Worm (Caenorhabditis elegans) whole organism, L2 larva: ENCODE measurements around the gene acs-3.
A peak's percentile ranks its signal among the peaks of the same experiment; 100 is the strongest.

ENCODE experiments used
- C34F6.9 ChIP-seq: fragments of 150-350 bp; optimal IDR thresholded peaks from 2 replicates; lab custom pipeline; 2014; ENCODE audit warnings: missing biosample characterization, missing genetic modification characterization
- Y55F3AM.14 ChIP-seq: fragments of 200-800 bp; sonication (Bioruptor generic); optimal IDR thresholded peaks from 2 replicates; lab custom pipeline; 2018; ENCODE audit warnings: mild to moderate bottlenecking, missing genetic modification characterization, missing compliant biosample characterization
- ZK546.5 ChIP-seq: sonication (generic microtip); optimal IDR thresholded peaks from 2 replicates; lab custom pipeline; 2017; ENCODE audit warnings: missing biosample characterization, missing genetic modification characterization
- aly-2 ChIP-seq: fragments of 150-350 bp; optimal IDR thresholded peaks from 2 replicates; lab custom pipeline; 2014; ENCODE audit warnings: missing biosample characterization, missing genetic modification characterization
- ama-1 ChIP-seq: fragments of 150-350 bp; optimal IDR thresholded peaks from 2 replicates; lab custom pipeline; 2018; ENCODE audit warnings: inconsistent platforms
- blmp-1 ChIP-seq: sonication (generic microtip); optimal IDR thresholded peaks from 2 replicates; lab custom pipeline; 2017; ENCODE audit warnings: missing genetic modification characterization, mild to moderate bottlenecking, missing compliant biosample characterization, antibody characterized with exemption, moderate library complexity; ENCODE audit not compliant: insufficient read depth
- ceh-16 ChIP-seq: fragments of 150-350 bp; optimal IDR thresholded peaks from 2 replicates; lab custom pipeline; 2014; ENCODE audit warnings: missing biosample characterization, missing genetic modification characterization
- ceh-82 ChIP-seq: fragments of 150-350 bp; optimal IDR thresholded peaks from 2 replicates; lab custom pipeline; 2014; ENCODE audit warnings: missing biosample characterization, missing genetic modification characterization
- crh-2 ChIP-seq: sonication (generic microtip); optimal IDR thresholded peaks from 2 replicates; lab custom pipeline; 2017; ENCODE audit warnings: missing biosample characterization, missing genetic modification characterization
- egl-27 ChIP-seq: sonication (generic microtip); optimal IDR thresholded peaks from 3 replicates; lab custom pipeline; 2017; ENCODE audit warnings: missing biosample characterization, missing genetic modification reagents, missing genetic modification characterization
- elt-1 ChIP-seq: fragments of 150-350 bp; optimal IDR thresholded peaks from 2 replicates; lab custom pipeline; 2014; ENCODE audit warnings: missing biosample characterization, missing genetic modification characterization
- elt-3 ChIP-seq: sonication (generic microtip); optimal IDR thresholded peaks from 2 replicates; lab custom pipeline; 2017; ENCODE audit warnings: missing biosample characterization, missing genetic modification characterization
- fos-1 ChIP-seq: fragments of 150-350 bp; optimal IDR thresholded peaks from 2 replicates; lab custom pipeline; 2014; ENCODE audit warnings: missing biosample characterization, missing genetic modification characterization
- gmeb-1 ChIP-seq: fragments of 150-350 bp; optimal IDR thresholded peaks from 2 replicates; lab custom pipeline; 2014; ENCODE audit warnings: missing biosample characterization, missing genetic modification characterization
- lin-11 ChIP-seq: fragments of 150-350 bp; sonication (generic microtip); optimal IDR thresholded peaks from 2 replicates; lab custom pipeline; 2014; ENCODE audit warnings: missing biosample characterization, missing genetic modification characterization, inconsistent platforms, mixed read lengths
- lin-13 ChIP-seq: fragments of 150-350 bp; optimal IDR thresholded peaks from 2 replicates; lab custom pipeline; 2014; ENCODE audit warnings: missing biosample characterization, missing genetic modification reagents, missing genetic modification characterization
- lin-39 ChIP-seq: fragments of 150-350 bp; optimal IDR thresholded peaks from 2 replicates; lab custom pipeline; 2014; ENCODE audit warnings: missing biosample characterization, missing genetic modification reagents, missing genetic modification characterization
- lsy-2 ChIP-seq, 2 experiments: fragments of 150-350 bp in 1 of 2; sonication (generic microtip) in 1 of 2; optimal IDR thresholded peaks; 2 replicates each; lab custom pipeline; 2014 to 2017; ENCODE audit warnings: missing biosample characterization in 2 of 2, missing genetic modification characterization in 2 of 2
- mab-5 ChIP-seq: fragments of 150-350 bp; optimal IDR thresholded peaks from 2 replicates; lab custom pipeline; 2014; ENCODE audit warnings: missing biosample characterization, missing genetic modification characterization
- mbf-1 ChIP-seq: sonication (generic microtip); optimal IDR thresholded peaks from 2 replicates; lab custom pipeline; 2017; ENCODE audit warnings: missing biosample characterization, missing genetic modification characterization
- mdl-1 ChIP-seq, 2 experiments: fragments of 150-350 bp in 1 of 2; sonication (generic microtip) in 1 of 2; optimal IDR thresholded peaks; 2 replicates each; lab custom pipeline; 2017; ENCODE audit warnings: missing biosample characterization in 2 of 2, missing genetic modification characterization in 2 of 2
- nhr-10 ChIP-seq: sonication (generic microtip); optimal IDR thresholded peaks from 2 replicates; lab custom pipeline; 2017; ENCODE audit warnings: missing biosample characterization, missing genetic modification characterization
- nhr-11 ChIP-seq: fragments of 150-350 bp; optimal IDR thresholded peaks from 2 replicates; lab custom pipeline; 2014; ENCODE audit warnings: missing biosample characterization, missing genetic modification characterization
- nhr-12 ChIP-seq: fragments of 150-350 bp; optimal IDR thresholded peaks from 2 replicates; lab custom pipeline; 2014; ENCODE audit warnings: missing biosample characterization, missing genetic modification characterization
- nhr-129 ChIP-seq: fragments of 150-350 bp; optimal IDR thresholded peaks from 2 replicates; lab custom pipeline; 2014; ENCODE audit warnings: missing biosample characterization, missing genetic modification characterization
- nhr-23 ChIP-seq: fragments of 150-350 bp; optimal IDR thresholded peaks from 2 replicates; lab custom pipeline; 2014; ENCODE audit warnings: missing biosample characterization, missing genetic modification reagents, missing genetic modification characterization
- nhr-237 ChIP-seq: fragments of 150-350 bp; optimal IDR thresholded peaks from 2 replicates; lab custom pipeline; 2014; ENCODE audit warnings: missing biosample characterization, missing genetic modification characterization
- nhr-6 ChIP-seq: fragments of 150-350 bp; optimal IDR thresholded peaks from 2 replicates; lab custom pipeline; 2014; ENCODE audit warnings: missing biosample characterization, missing genetic modification characterization
- nhr-77 ChIP-seq: fragments of 150-350 bp; optimal IDR thresholded peaks from 2 replicates; lab custom pipeline; 2014; ENCODE audit warnings: missing biosample characterization, missing genetic modification characterization
- peb-1 ChIP-seq: fragments of 150-350 bp; optimal IDR thresholded peaks from 2 replicates; lab custom pipeline; 2014; ENCODE audit warnings: missing biosample characterization, missing genetic modification characterization
- skn-1 ChIP-seq: sonication (generic microtip); optimal IDR thresholded peaks from 2 replicates; lab custom pipeline; 2017; ENCODE audit warnings: missing biosample characterization, missing genetic modification characterization
- sma-9 ChIP-seq, 2 experiments: fragments of 150-350 bp in 1 of 2; sonication (generic microtip) in 1 of 2; optimal IDR thresholded peaks; 2 replicates each; lab custom pipeline; 2014 to 2016; ENCODE audit warnings: missing genetic modification characterization in 2 of 2, mild to moderate bottlenecking in 1 of 2, missing biosample characterization in 1 of 2, missing compliant biosample characterization in 1 of 2, missing genetic modification reagents in 1 of 2, moderate library complexity in 1 of 2
- snpc-4 ChIP-seq: fragments of 150-350 bp; optimal IDR thresholded peaks from 2 replicates; lab custom pipeline; 2014; ENCODE audit warnings: missing biosample characterization, missing genetic modification characterization
- unc-39 ChIP-seq: fragments of 150-350 bp; optimal IDR thresholded peaks from 2 replicates; lab custom pipeline; 2014; ENCODE audit warnings: missing biosample characterization, missing genetic modification characterization
- unc-55 ChIP-seq: fragments of 150-350 bp; sonication (generic microtip); optimal IDR thresholded peaks from 3 replicates; lab custom pipeline; 2014; ENCODE audit warnings: missing biosample characterization, missing genetic modification reagents, missing genetic modification characterization
- zag-1 ChIP-seq: fragments of 150-350 bp; optimal IDR thresholded peaks from 2 replicates; lab custom pipeline; 2014; ENCODE audit warnings: missing biosample characterization, missing genetic modification characterization
- ztf-1 ChIP-seq: fragments of 200-800 bp; sonication (Bioruptor generic); conservative IDR thresholded peaks from 2 replicates; pipeline ENCODE4 v1.3.6; 2022; ENCODE audit warnings: missing genetic modification characterization, missing compliant biosample characterization
- ztf-4 ChIP-seq: fragments of 150-350 bp; optimal IDR thresholded peaks from 2 replicates; lab custom pipeline; 2014; ENCODE audit warnings: missing biosample characterization, missing genetic modification characterization

The acs-3 gene

ce11 chrV:1943465-1943864 lies 25.9 kb upstream of the acs-3 start (continued):
- TF ChIP-seq lin-13 (GFP tag; lab: Kevin White, UChicago) (peak; percentile 27), ztf-4 (no peak), lsy-2 (tag; optimal IDR thresholded peaks at IDR 0.05; lab: Kevin White, UChicago) (peak in 1 of 2 experiments; percentile 34), peb-1 (tag; lab: Kevin White, UChicago) (no peak), zag-1 (tag; lab: Kevin White, UChicago) (peak; percentile 38), nhr-23 (tag; lab: Kevin White, UChicago) (no peak), aly-2 (tag; lab: Kevin White, UChicago) (no peak), lin-11 (tag; lab: Kevin White, UChicago) (peak; percentile 52), ama-1 (lab: Kevin White, UChicago) (no peak), nhr-129 (tag; lab: Kevin White, UChicago) (peak; percentile 28), crh-2 (peak; percentile 46), nhr-77 (tag; lab: Kevin White, UChicago) (no peak), snpc-4 (tag; lab: Kevin White, UChicago) (no peak), nhr-6 (tag; lab: Kevin White, UChicago) (no peak), elt-3 (tag; lab: Kevin White, UChicago) (no peak), C34F6.9 (tag; lab: Kevin White, UChicago) (peak; percentile 55), lin-39 (tag; lab: Kevin White, UChicago) (no peak), mbf-1 (tag; lab: Kevin White, UChicago) (no peak), ztf-1 (GFP tag; lab: Robert Waterston, UW) (no peak), nhr-10 (tag; lab: Kevin White, UChicago) (no peak)

- TF ChIP-seq ceh-82 (no peak), ztf-4 (no peak)
These were observed 23.5 kb upstream of the acs-3 start for ce11 chrV:1945875-1946274.

ce11 chrV:1955246-1955645 lies 14.1 kb upstream of the acs-3 start:
- TF ChIP-seq mdl-1 (tag; optimal IDR thresholded peaks at IDR 0.05; lab: Kevin White, UChicago), result no peak
- TF ChIP-seq mab-5 (tag; lab: Kevin White, UChicago), result no peak
- no peak for TF ChIP-seq crh-2
- TF ChIP-seq elt-1, result no peak
- no peak for TF ChIP-seq C34F6.9 (tag; lab: Kevin White, UChicago)

ce11 chrV:1957110-1957509 lies 12.2 kb upstream of the acs-3 start, which contains the start of gene fipr-25:
fipr-25 (plus strand) TSS chrV:1957410.
- TF ChIP-seq elt-1 (no peak), mdl-1 (tag; optimal IDR thresholded peaks at IDR 0.05; lab: Kevin White, UChicago) (no peak), snpc-4 (tag; lab: Kevin White, UChicago) (no peak), zag-1 (tag; lab: Kevin White, UChicago) (no peak), nhr-11 (tag; lab: Kevin White, UChicago) (no peak), C34F6.9 (tag; lab: Kevin White, UChicago) (no peak), skn-1 (tag; lab: Kevin White, UChicago) (no peak), nhr-10 (tag; lab: Kevin White, UChicago) (no peak), fos-1 (tag; lab: Kevin White, UChicago) (no peak), elt-3 (tag; lab: Kevin White, UChicago) (no peak), blmp-1 (tag; lab: Kevin White, UChicago) (no peak), nhr-237 (no peak)

- no peak for TF ChIP-seq fos-1 (tag; lab: Kevin White, UChicago)
- no peak for TF ChIP-seq lin-39 (tag; lab: Kevin White, UChicago)
- TF ChIP-seq ZK546.5 (tag; lab: Kevin White, UChicago), result no peak
- TF ChIP-seq sma-9 (GFP tag; optimal IDR thresholded peaks at IDR 0.05; lab: Kevin White, UChicago), result no peak
- no peak for TF ChIP-seq sma-9 (tag; optimal IDR thresholded peaks at IDR 0.05; lab: Kevin White, UChicago)
- no peak for TF ChIP-seq skn-1 (tag; lab: Kevin White, UChicago)
- no peak for TF ChIP-seq nhr-11 (tag; lab: Kevin White, UChicago)
- no peak for TF ChIP-seq nhr-12
- TF ChIP-seq lin-13 (GFP tag; lab: Kevin White, UChicago), result no peak
- TF ChIP-seq crh-2, result no peak
- no peak for TF ChIP-seq gmeb-1 (tag; lab: Kevin White, UChicago)
- TF ChIP-seq ceh-16 (tag; lab: Kevin White, UChicago), result no peak
- no peak for TF ChIP-seq lin-11 (tag; lab: Kevin White, UChicago)
- no peak for TF ChIP-seq nhr-10 (tag; lab: Kevin White, UChicago)
- TF ChIP-seq nhr-237, result no peak
- TF ChIP-seq nhr-129 (tag; lab: Kevin White, UChicago), result no peak
- no peak for TF ChIP-seq unc-39 (tag; lab: Kevin White, UChicago)
- no peak for TF ChIP-seq egl-27 (tag; lab: Kevin White, UChicago)
- TF ChIP-seq zag-1 (tag; lab: Kevin White, UChicago), result no peak
- TF ChIP-seq Y55F3AM.14 (GFP tag; lab: Kevin White, UChicago), result no peak
- TF ChIP-seq unc-55, result no peak
These were observed 7.9 kb upstream of the acs-3 start, which contains the start of gene Y40B10B.1 for ce11 chrV:1961453-1961852. Y40B10B.1 (minus strand) TSS chrV:1961553.
